Fruit fly (Drosophila melanogaster) whole organism, embryonic: ENCODE measurements around the gene dyl.

Experiments used
- Awh ChIP-seq: fragments of 200-800 bp; sonication (Bioruptor generic); IDR thresholded peaks from 2 replicates; pipeline ENCODE4, ENCODE4 v1.3.6; 2022; ENCODE audit warnings: missing biosample characterization, missing genetic modification characterization
- C15 ChIP-seq: fragments of 200-800 bp; sonication (Bioruptor generic); IDR thresholded peaks from 3 replicates; pipeline ENCODE4 v1.3.6; 2022; ENCODE audit warnings: missing biosample characterization, missing genetic modification characterization
- CG10209 ChIP-seq: fragments of 200-800 bp; sonication (Bioruptor generic); optimal IDR thresholded peaks from 3 replicates; lab custom pipeline; 2017; ENCODE audit warnings: missing biosample characterization, mild to moderate bottlenecking, missing genetic modification characterization, missing genetic modification reagents
- CG1024 ChIP-seq: fragments of 200-800 bp; sonication (Bioruptor generic); IDR thresholded peaks from 2 replicates; pipeline ENCODE4 v1.3.6; 2022; ENCODE audit warnings: missing biosample characterization, missing genetic modification characterization
- CG10366 ChIP-seq: fragments of 200-800 bp; sonication (Bioruptor generic); IDR thresholded peaks from 2 replicates; pipeline ENCODE4 v1.3.6; 2022; ENCODE audit warnings: missing biosample characterization, missing genetic modification characterization
- CG11398 ChIP-seq: fragments of 200-800 bp; sonication (Bioruptor generic); optimal IDR thresholded peaks from 2 replicates; lab custom pipeline; 2016; ENCODE audit warnings: missing biosample characterization, missing genetic modification characterization
- CG11504 ChIP-seq: fragments of 200-800 bp; sonication (Bioruptor generic); optimal IDR thresholded peaks from 3 replicates; lab custom pipeline; 2019; ENCODE audit warnings: missing biosample characterization, mild to moderate bottlenecking, missing genetic modification characterization, moderate library complexity
- CG13123 ChIP-seq: fragments of 200-800 bp; sonication (Bioruptor generic); optimal IDR thresholded peaks from 2 replicates; lab custom pipeline; 2016; ENCODE audit warnings: missing biosample characterization, missing genetic modification characterization
- CG13424 ChIP-seq: fragments of 200-800 bp; sonication (Bioruptor generic); optimal IDR thresholded peaks from 2 replicates; lab custom pipeline; 2019; ENCODE audit warnings: missing biosample characterization, mild to moderate bottlenecking, missing genetic modification characterization, moderate library complexity
- CG1602 ChIP-seq: fragments of 200-800 bp; sonication (Bioruptor generic); optimal IDR thresholded peaks from 3 replicates; lab custom pipeline; 2016; ENCODE audit warnings: missing biosample characterization, missing genetic modification characterization
- CG18011 ChIP-seq: fragments of 200-800 bp; sonication (Bioruptor generic); optimal IDR thresholded peaks from 2 replicates; lab custom pipeline; 2017; ENCODE audit warnings: missing biosample characterization, missing genetic modification characterization, mild to moderate bottlenecking, moderate library complexity, missing genotype
- CG2120 ChIP-seq: fragments of 200-800 bp; sonication (Bioruptor generic); optimal IDR thresholded peaks from 3 replicates; lab custom pipeline; 2016; ENCODE audit warnings: missing biosample characterization, missing genetic modification characterization
- CG6791 ChIP-seq: fragments of 200-800 bp; sonication (Bioruptor generic); IDR thresholded peaks from 3 replicates; pipeline ENCODE4 v1.3.6; 2022; ENCODE audit warnings: missing biosample characterization, missing genetic modification characterization; ENCODE audit not compliant: partially characterized antibody
- CG7987 ChIP-seq: fragments of 200-800 bp; sonication (Bioruptor generic); optimal IDR thresholded peaks from 2 replicates; lab custom pipeline; 2018; ENCODE audit warnings: missing biosample characterization, mild to moderate bottlenecking, missing genetic modification characterization, moderate library complexity
- CG8478 ChIP-seq: fragments of >200 bp; optimal IDR thresholded peaks from 2 replicates; lab custom pipeline; 2018
- CG9437 ChIP-seq: fragments of 200-800 bp; sonication (Bioruptor generic); optimal IDR thresholded peaks from 2 replicates; lab custom pipeline; 2018; ENCODE audit warnings: missing biosample characterization, mild to moderate bottlenecking, missing genetic modification characterization
- CG9609 ChIP-seq: fragments of 200-800 bp; sonication (Bioruptor generic); optimal IDR thresholded peaks from 3 replicates; lab custom pipeline; 2016; ENCODE audit warnings: missing biosample characterization, missing genetic modification characterization
- CTCF ChIP-seq: fragments of 200-800 bp; sonication (Bioruptor generic); optimal IDR thresholded peaks from 2 replicates; lab custom pipeline; 2017; ENCODE audit warnings: missing biosample characterization, mild to moderate bottlenecking, missing genetic modification characterization, moderate library complexity
- Chrac-16 ChIP-seq: fragments of 200-800 bp; sonication (Bioruptor generic); optimal IDR thresholded peaks from 3 replicates; lab custom pipeline; 2016; ENCODE audit warnings: missing biosample characterization, missing genetic modification characterization
- D19B ChIP-seq: fragments of 200-800 bp; sonication (Bioruptor generic); optimal IDR thresholded peaks from 2 replicates; lab custom pipeline; 2017; ENCODE audit warnings: missing biosample characterization, mild to moderate bottlenecking, missing genetic modification characterization
- Drgx ChIP-seq: fragments of 200-800 bp; sonication (Bioruptor generic); IDR thresholded peaks from 2 replicates; pipeline ENCODE4 v1.3.6; 2022; ENCODE audit warnings: missing biosample characterization, missing genetic modification characterization
- Elba2 ChIP-seq: fragments of 200-800 bp; sonication (Bioruptor generic); optimal IDR thresholded peaks from 3 replicates; lab custom pipeline; 2016; ENCODE audit warnings: missing biosample characterization, missing genetic modification characterization
- Ets97D ChIP-seq: fragments of 200-800 bp; sonication (Bioruptor generic); optimal IDR thresholded peaks from 3 replicates; lab custom pipeline; 2016; ENCODE audit warnings: missing biosample characterization, missing genetic modification characterization
- GATAe ChIP-seq: fragments of 200-800 bp; sonication (Bioruptor generic); conservative IDR thresholded peaks from 2 replicates; pipeline ENCODE4 v1.3.6; 2022; ENCODE audit warnings: missing biosample characterization, missing genetic modification characterization
- Hey ChIP-seq: fragments of 200-800 bp; sonication (Bioruptor generic); optimal IDR thresholded peaks from 3 replicates; lab custom pipeline; 2018; ENCODE audit warnings: missing biosample characterization, mild to moderate bottlenecking, missing genetic modification characterization
- Meics ChIP-seq: fragments of 200-800 bp; sonication (Bioruptor generic); optimal IDR thresholded peaks from 2 replicates; lab custom pipeline; 2017; ENCODE audit warnings: missing biosample characterization, mild to moderate bottlenecking, missing genetic modification characterization
- Mrtf ChIP-seq: fragments of 200-800 bp; sonication (Bioruptor generic); IDR thresholded peaks from 3 replicates; pipeline ENCODE4 v1.3.6; 2022; ENCODE audit warnings: missing biosample characterization, missing genetic modification characterization
- Oli ChIP-seq: fragments of 200-800 bp; sonication (Bioruptor generic); optimal IDR thresholded peaks from 2 replicates; lab custom pipeline; 2018; ENCODE audit warnings: missing biosample characterization, mild to moderate bottlenecking, missing genetic modification characterization, moderate library complexity
- Sox102F ChIP-seq: fragments of 200-800 bp; sonication (Bioruptor generic); optimal IDR thresholded peaks from 2 replicates; lab custom pipeline; 2018; ENCODE audit warnings: missing biosample characterization, mild to moderate bottlenecking, missing genetic modification characterization, moderate library complexity
- Trl ChIP-seq, 3 experiments: fragments of >200 bp in 2 of 3; fragments of 200-800 bp in 1 of 3; sonication (Bioruptor generic) in 1 of 3; optimal IDR thresholded peaks; 2 replicates in 1 of 3; 3 replicates in 2 of 3; lab custom pipeline; 2016 to 2017; ENCODE audit warnings: missing biosample characterization in 1 of 3, missing genetic modification characterization in 1 of 3
- Usf ChIP-seq: fragments of 200-800 bp; sonication (Bioruptor generic); optimal IDR thresholded peaks from 2 replicates; lab custom pipeline; 2017; ENCODE audit warnings: missing genotype, missing biosample characterization, missing genetic modification characterization
- ara ChIP-seq: fragments of 200-800 bp; sonication (Bioruptor generic); IDR thresholded peaks from 2 replicates; pipeline ENCODE4 v1.3.6; 2022; ENCODE audit warnings: missing biosample characterization, missing genetic modification characterization
- bab2 ChIP-seq: fragments of 200-800 bp; sonication (Bioruptor generic); optimal IDR thresholded peaks from 2 replicates; lab custom pipeline; 2016; ENCODE audit warnings: missing biosample characterization, missing genetic modification characterization
- cas ChIP-seq: fragments of 200-800 bp; sonication (Bioruptor generic); IDR thresholded peaks from 2 replicates; pipeline ENCODE4 v1.3.6; 2022; ENCODE audit warnings: missing biosample characterization, missing genetic modification characterization
- chn ChIP-seq: fragments of 200-800 bp; sonication (Bioruptor generic); optimal IDR thresholded peaks from 2 replicates; lab custom pipeline; 2016; ENCODE audit warnings: missing biosample characterization, missing genetic modification characterization
- cwo ChIP-seq: fragments of 200-800 bp; sonication (Bioruptor generic); optimal IDR thresholded peaks from 3 replicates; lab custom pipeline; 2017; ENCODE audit warnings: missing biosample characterization, missing genetic modification characterization, mild to moderate bottlenecking, moderate library complexity, missing genetic modification reagents
- dimm ChIP-seq: fragments of 200-800 bp; sonication (Bioruptor generic); IDR thresholded peaks from 2 replicates; pipeline ENCODE4 v1.3.6; 2022; ENCODE audit warnings: missing biosample characterization, missing genetic modification characterization
- dmrt11E ChIP-seq: fragments of 200-800 bp; sonication (Bioruptor generic); optimal IDR thresholded peaks from 3 replicates; lab custom pipeline; 2018; ENCODE audit warnings: missing biosample characterization, mild to moderate bottlenecking, missing genetic modification characterization, moderate library complexity
- gfzf ChIP-seq: fragments of 200-800 bp; sonication (Bioruptor generic); optimal IDR thresholded peaks from 2 replicates; lab custom pipeline; 2016; ENCODE audit warnings: missing biosample characterization, mild to moderate bottlenecking, missing genetic modification characterization, moderate library complexity
- her ChIP-seq: fragments of 200-800 bp; sonication (Bioruptor generic); optimal IDR thresholded peaks from 2 replicates; lab custom pipeline; 2016; ENCODE audit warnings: missing biosample characterization, missing genetic modification characterization
- nmo ChIP-seq: fragments of 200-800 bp; sonication (Bioruptor generic); optimal IDR thresholded peaks from 2 replicates; lab custom pipeline; 2018; ENCODE audit warnings: missing biosample characterization, mild to moderate bottlenecking, missing genetic modification characterization, moderate library complexity
- onecut ChIP-seq: fragments of 200-800 bp; sonication (Bioruptor generic); IDR thresholded peaks from 2 replicates; pipeline ENCODE4 v1.3.6; 2022; ENCODE audit warnings: missing biosample characterization, missing genetic modification characterization
- pho ChIP-seq: fragments of 200-800 bp; sonication (Bioruptor generic); optimal IDR thresholded peaks from 2 replicates; lab custom pipeline; 2016; ENCODE audit warnings: missing biosample characterization, missing genetic modification characterization
- sens ChIP-seq: fragments of 200-800 bp; sonication (Bioruptor generic); peaks from one replicate; lab custom pipeline; 2016; ENCODE audit warnings: missing biosample characterization, missing genetic modification characterization
- so ChIP-seq: fragments of 200-800 bp; sonication (Bioruptor generic); IDR thresholded peaks from 3 replicates; pipeline ENCODE4 v1.3.6; 2022; ENCODE audit warnings: missing biosample characterization, missing genetic modification characterization
- stwl ChIP-seq: fragments of 200-800 bp; sonication (Bioruptor generic); optimal IDR thresholded peaks from 3 replicates; lab custom pipeline; 2018; ENCODE audit warnings: missing biosample characterization, mild to moderate bottlenecking, missing genetic modification characterization, moderate library complexity
- tup ChIP-seq: fragments of 200-800 bp; sonication (Bioruptor generic); optimal IDR thresholded peaks from 2 replicates; lab custom pipeline; 2016; ENCODE audit warnings: missing biosample characterization, mild to moderate bottlenecking, missing genetic modification characterization, moderate library complexity
- unpg ChIP-seq: fragments of 200-800 bp; sonication (Bioruptor generic); optimal IDR thresholded peaks from 3 replicates; lab custom pipeline; 2018; ENCODE audit warnings: missing biosample characterization, mild to moderate bottlenecking, missing genetic modification characterization, moderate library complexity

The dyl gene

dm6 chr3L:4353657-4354075, 46.1 kb upstream of the dyl start (continued):
- TF ChIP-seq Usf (GFP tag; lab: Kevin White, UChicago) (no peak), CG10209 (GFP tag; lab: Kevin White, UChicago) (peak; percentile 27), Meics (GFP tag; lab: Kevin White, UChicago) (peak; percentile 59), gfzf (GFP tag; lab: Kevin White, UChicago) (no peak), cwo (GFP tag; lab: Kevin White, UChicago) (peak; percentile 29), CTCF (GFP tag; lab: Kevin White, UChicago) (no peak), Ets97D (GFP tag; lab: Kevin White, UChicago) (no peak), CG1024 (no peak), Awh (GFP tag; lab: Robert Waterston, UW) (0 out of 2 replicates have a peak, but pooled peaks have one; percentile 30), CG2120 (peak; percentile 60), her (GFP tag; lab: Kevin White, UChicago) (peak; percentile 45), stwl (tag; lab: Kevin White, UChicago) (no peak), CG9609 (GFP tag; lab: Kevin White, UChicago) (peak; percentile 5), Oli (tag; lab: Kevin White, UChicago) (peak; percentile 36), tup (peak; percentile 8), unpg (GFP tag; lab: Kevin White, UChicago) (peak; percentile 17), nmo (GFP tag; lab: Kevin White, UChicago) (peak; percentile 7), so (0 out of 3 replicates have a peak, but pooled peaks have one; percentile 31), Sox102F (GFP tag; lab: Kevin White, UChicago) (peak; percentile 35), Trl (optimal IDR thresholded peaks at IDR 0.05; lab: Kevin White, UChicago) (no peak), Trl (GFP tag; optimal IDR thresholded peaks at IDR 0.05; lab: Kevin White, UChicago) (peak; percentile 56), bab2 (GFP tag; lab: Kevin White, UChicago) (peak; percentile 20), ara (GFP tag; lab: Robert Waterston, UW) (0 out of 2 replicates have a peak, but pooled peaks have one; percentile 29), CG13424 (tag; lab: Kevin White, UChicago) (peak; percentile 31), CG7987 (peak; percentile 60), CG18011 (GFP tag; lab: Kevin White, UChicago) (no peak), dmrt11E (tag; lab: Kevin White, UChicago) (no peak), Elba2 (GFP tag; lab: Kevin White, UChicago) (no peak), chn (GFP tag; lab: Kevin White, UChicago) (peak; percentile 6)

- TF ChIP-seq onecut (GFP tag; lab: Robert Waterston, UW) (0 out of 2 replicates have a peak, but pooled peaks have one; percentile 20), CG11504 (tag; lab: Kevin White, UChicago) (peak; percentile 88), C15 (GFP tag; lab: Robert Waterston, UW) (no peak)
- TF ChIP-seq, all 482 proteins: peak for 2
Observed at dm6 chr3L:4352649-4353048, 45.1 kb upstream of the dyl start.

dm6 chr3L:4352009-4352408, 44.5 kb upstream of the dyl start:
- TF ChIP-seq Drgx (0 out of 2 replicates have a peak, but pooled peaks have one; percentile 7), pho (GFP tag; lab: Kevin White, UChicago) (no peak), sens (peak; percentile 38), Mrtf (GFP tag; lab: Robert Waterston, UW) (no peak)

dm6 chr3L:4349314-4349713, 41.8 kb upstream of the dyl start:
- TF ChIP-seq Chrac-16 (GFP tag; lab: Kevin White, UChicago) (no peak), cas (no peak), D19B (GFP tag; lab: Kevin White, UChicago) (no peak), CG1602 (GFP tag; lab: Kevin White, UChicago) (no peak), CG10366 (no peak), dimm (no peak), CG6791 (GFP tag; lab: Robert Waterston, UW) (no peak), Hey (tag; lab: Kevin White, UChicago) (no peak), CG13123 (no peak), CTCF (GFP tag; lab: Kevin White, UChicago) (no peak), CG11398 (GFP tag; lab: Kevin White, UChicago) (no peak), CG9437 (GFP tag; lab: Kevin White, UChicago) (no peak), CG8478 (lab: Kevin White, UChicago) (no peak), GATAe (GFP tag; lab: Robert Waterston, UW) (no peak), dmrt11E (tag; lab: Kevin White, UChicago) (no peak)
